Fruit fly (Drosophila melanogaster): ENCODE data around the gene CG18585.

CG18585 gene

dm6 chr2L:7702383-7703188 is 11.7 kb upstream of the CG18585 start, which contains the start of gene Tep3 (continued):
- TF ChIP-seq p53 (GFP tag; optimal IDR thresholded peaks at IDR 0.05) (no peak), Hmx (GFP tag; optimal IDR thresholded peaks at IDR 0.05) (no peak), GATAe (GFP tag; conservative IDR thresholded peaks at IDR 0.05) (no peak), eyg (GFP tag; optimal IDR thresholded peaks at IDR 0.05) (no peak), CG32767 (GFP tag; IDR thresholded peaks at IDR 0.05) (no peak), dmrt99B (tag; optimal IDR thresholded peaks at IDR 0.05) (no peak), CG30431 (GFP tag; optimal IDR thresholded peaks at IDR 0.05) (no peak), br (optimal IDR thresholded peaks at IDR 0.05) (no peak), Abd-B (GFP tag; optimal IDR thresholded peaks at IDR 0.05) (no peak), CG14860 (GFP tag; IDR thresholded peaks at IDR 0.05; ENCODE audit: partially characterized antibody) (no peak), Sry-δ (GFP tag; optimal IDR thresholded peaks at IDR 0.05) (no peak), CG34422 (GFP tag; IDR thresholded peaks at IDR 0.05) (no peak), croc (GFP tag; conservative IDR thresholded peaks at IDR 0.05) (no peak), Optix (GFP tag; IDR thresholded peaks at IDR 0.05) (no peak), CG7357 (GFP tag; IDR thresholded peaks at IDR 0.05) (no peak; the same call in 2 of the 3 replicates), klu (GFP tag; IDR thresholded peaks at IDR 0.05) (no peak), Lpt (GFP tag; optimal IDR thresholded peaks at IDR 0.05) (no peak), CG7556 (GFP tag; optimal IDR thresholded peaks at IDR 0.05) (no peak), CG9876 (GFP tag; optimal IDR thresholded peaks at IDR 0.05) (no peak), CG12155 (GFP tag; optimal IDR thresholded peaks at IDR 0.05) (no peak), esg (GFP tag; conservative IDR thresholded peaks at IDR 0.05) (no peak), tup (GFP tag; optimal IDR thresholded peaks at IDR 0.05) (no peak), Fer1 (GFP tag; optimal IDR thresholded peaks at IDR 0.05) (no peak), CG43689 (GFP tag; IDR thresholded peaks at IDR 0.05) (no peak), Hmr (GFP tag; optimal IDR thresholded peaks at IDR 0.05) (peak; percentile 35), NFAT (GFP tag; IDR thresholded peaks at IDR 0.05) (no peak), CG2199 (GFP tag; IDR thresholded peaks at IDR 0.05) (peak; percentile 24; the same call in 1 of the 3 replicates), Blimp-1 (GFP tag; optimal IDR thresholded peaks at IDR 0.05) (peak; percentile 27), Ets65A (GFP tag) (peak; percentile 9), NC2β (GFP tag; optimal IDR thresholded peaks at IDR 0.05) (no peak), PHDP (tag; optimal IDR thresholded peaks at IDR 0.05) (peak; percentile 50), org-1 (GFP tag; optimal IDR thresholded peaks at IDR 0.05) (no peak), CG9215 (GFP tag; IDR thresholded peaks at IDR 0.05) (no peak), CG11398 (GFP tag; optimal IDR thresholded peaks at IDR 0.05) (no peak), CG33557 (GFP tag; optimal IDR thresholded peaks at IDR 0.05) (no peak), CG3163 (GFP tag; optimal IDR thresholded peaks at IDR 0.05) (no peak), CG11085 (GFP tag; IDR thresholded peaks at IDR 0.05) (no peak), Drgx (GFP tag; IDR thresholded peaks at IDR 0.05) (no peak), shn (GFP tag; optimal IDR thresholded peaks at IDR 0.05) (no peak), Atf3 (GFP tag; optimal IDR thresholded peaks at IDR 0.05) (peak; percentile 1), usp (GFP tag; optimal IDR thresholded peaks at IDR 0.05) (no peak), CG33213 (GFP tag; optimal IDR thresholded peaks at IDR 0.05) (no peak), sc (optimal IDR thresholded peaks at IDR 0.05) (no peak), sc (GFP tag; optimal IDR thresholded peaks at IDR 0.05) (no peak), nerfin-2 (GFP tag; IDR thresholded peaks at IDR 0.05; ENCODE audit: partially characterized antibody) (no peak), CG17359 (tag; optimal IDR thresholded peaks at IDR 0.05) (no peak), Awh (GFP tag; IDR thresholded peaks at IDR 0.05) (0 out of 2 replicates have a peak, but pooled peaks have one; percentile 29), Chrac-16 (GFP tag; optimal IDR thresholded peaks at IDR 0.05) (no peak), CG18262 (tag; optimal IDR thresholded peaks at IDR 0.05) (no peak), B-H1 (GFP tag; IDR thresholded peaks at IDR 0.05) (no peak), CG15696 (tag; optimal IDR thresholded peaks at IDR 0.05) (no peak), tio (GFP tag; optimal IDR thresholded peaks at IDR 0.05) (peak; percentile 18)

All from whole organism, embryonic.